Worm (Caenorhabditis elegans) whole organism, L2 larva: ENCODE data around the gene snpc-1.1.

Experiments used
- F13H6.1 ChIP-seq: sonication (generic microtip); optimal IDR thresholded peaks from 2 replicates; lab custom pipeline; 2016; ENCODE audit warnings: missing genetic modification characterization, missing compliant biosample characterization
- ZK546.5 ChIP-seq: sonication (generic microtip); optimal IDR thresholded peaks from 2 replicates; lab custom pipeline; 2017; ENCODE audit warnings: missing biosample characterization, missing genetic modification characterization
- elt-3 ChIP-seq: sonication (generic microtip); optimal IDR thresholded peaks from 2 replicates; lab custom pipeline; 2017; ENCODE audit warnings: missing biosample characterization, missing genetic modification characterization
- lin-13 ChIP-seq: fragments of 150-350 bp; optimal IDR thresholded peaks from 2 replicates; lab custom pipeline; 2014; ENCODE audit warnings: missing biosample characterization, missing genetic modification reagents, missing genetic modification characterization
- lin-39 ChIP-seq: fragments of 150-350 bp; optimal IDR thresholded peaks from 2 replicates; lab custom pipeline; 2014; ENCODE audit warnings: missing biosample characterization, missing genetic modification reagents, missing genetic modification characterization
- lsy-2 ChIP-seq, 2 experiments: fragments of 150-350 bp in 1 of 2; sonication (generic microtip) in 1 of 2; optimal IDR thresholded peaks; 2 replicates each; lab custom pipeline; 2014 to 2017; ENCODE audit warnings: missing biosample characterization in 2 of 2, missing genetic modification characterization in 2 of 2
- mdl-1 ChIP-seq, 2 experiments: fragments of 150-350 bp in 1 of 2; sonication (generic microtip) in 1 of 2; optimal IDR thresholded peaks; 2 replicates each; lab custom pipeline; 2017; ENCODE audit warnings: missing biosample characterization in 2 of 2, missing genetic modification characterization in 2 of 2
- nhr-11 ChIP-seq: fragments of 150-350 bp; optimal IDR thresholded peaks from 2 replicates; lab custom pipeline; 2014; ENCODE audit warnings: missing biosample characterization, missing genetic modification characterization
- nhr-129 ChIP-seq: fragments of 150-350 bp; optimal IDR thresholded peaks from 2 replicates; lab custom pipeline; 2014; ENCODE audit warnings: missing biosample characterization, missing genetic modification characterization
- nhr-23 ChIP-seq: fragments of 150-350 bp; optimal IDR thresholded peaks from 2 replicates; lab custom pipeline; 2014; ENCODE audit warnings: missing biosample characterization, missing genetic modification reagents, missing genetic modification characterization
- sem-4 ChIP-seq: fragments of 150-350 bp; optimal IDR thresholded peaks from 2 replicates; lab custom pipeline; 2014; ENCODE audit warnings: missing biosample characterization, missing genetic modification reagents, missing genetic modification characterization

- TF ChIP-seq lin-39 (tag; lab: Kevin White, UChicago) (no peak), nhr-129 (no peak), lsy-2 (tag; optimal IDR thresholded peaks at IDR 0.05; lab: Kevin White, UChicago) (no peak), sem-4 (tag; lab: Kevin White, UChicago) (no peak), F13H6.1 (tag; lab: Kevin White, UChicago) (no peak), elt-3 (tag; lab: Kevin White, UChicago) (no peak), ZK546.5 (tag; lab: Kevin White, UChicago) (no peak), mdl-1 (tag; optimal IDR thresholded peaks at IDR 0.05; lab: Kevin White, UChicago) (no peak), lin-13 (GFP tag; lab: Kevin White, UChicago) (no peak), nhr-11 (tag; lab: Kevin White, UChicago) (no peak), nhr-23 (tag; lab: Kevin White, UChicago) (no peak)
Measured at ce11 chrII:7817580-7817979, 36.5 kb upstream of the snpc-1.1 start.
